Worm (Caenorhabditis elegans) whole organism, young adult: Measurements from ENCODE around the gene F01D5.8.
A peak's percentile ranks its signal among the peaks of the same experiment; 100 is the strongest.

Experiments used
- F55B11.4 ChIP-seq: sonication (generic microtip); optimal IDR thresholded peaks from 2 replicates; lab custom pipeline; 2016; ENCODE audit warnings: missing compliant biosample characterization, missing genetic modification characterization, borderline replicate concordance; ENCODE audit not compliant: insufficient read depth
- F57C9.4 ChIP-seq: sonication (generic microtip); optimal IDR thresholded peaks from 2 replicates; lab custom pipeline; 2017; ENCODE audit warnings: mild to moderate bottlenecking, missing genetic modification characterization, missing compliant biosample characterization
- K11D2.4 ChIP-seq: fragments of 200-800 bp; sonication (Bioruptor generic); IDR thresholded peaks from 2 replicates; pipeline ENCODE4 v1.3.6; 2022; ENCODE audit warnings: missing genetic modification reagents, missing genetic modification characterization, missing compliant biosample characterization
- K12H6.12 ChIP-seq: fragments of 200-800 bp; sonication (Bioruptor generic); optimal IDR thresholded peaks from 2 replicates; lab custom pipeline; 2018; ENCODE audit warnings: mild to moderate bottlenecking, missing genetic modification characterization, missing compliant biosample characterization
- Y53F4B.3 ChIP-seq: fragments of 200-800 bp; sonication (Bioruptor generic); IDR thresholded peaks from 2 replicates; pipeline ENCODE4 v1.3.6; 2022; ENCODE audit warnings: missing genetic modification reagents, missing genetic modification characterization, missing compliant biosample characterization
- Y56A3A.18 ChIP-seq: fragments of 200-800 bp; sonication (Bioruptor generic); IDR thresholded peaks from 2 replicates; pipeline ENCODE4 v1.3.6; 2022; ENCODE audit warnings: missing genetic modification reagents, missing genetic modification characterization, missing compliant biosample characterization
- Y79H2A.3 ChIP-seq: fragments of 200-800 bp; sonication (Bioruptor generic); conservative IDR thresholded peaks from 2 replicates; pipeline ENCODE4 v1.3.6; 2022; ENCODE audit warnings: missing genetic modification reagents, missing genetic modification characterization, missing compliant biosample characterization
- attf-3 ChIP-seq: fragments of 200-800 bp; sonication (Bioruptor generic); conservative IDR thresholded peaks from 2 replicates; pipeline ENCODE4 v1.3.6; 2022; ENCODE audit warnings: missing genetic modification reagents, missing genetic modification characterization, missing compliant biosample characterization
- ceh-27 ChIP-seq: fragments of 200-800 bp; sonication (Bioruptor generic); optimal IDR thresholded peaks from 2 replicates; lab custom pipeline; 2018; ENCODE audit warnings: mild to moderate bottlenecking, missing genetic modification characterization, moderate library complexity, missing compliant biosample characterization
- ceh-91 ChIP-seq: fragments of 200-800 bp; sonication (Bioruptor generic); IDR thresholded peaks from 2 replicates; pipeline ENCODE4 v1.3.6; 2022; ENCODE audit warnings: missing genetic modification reagents, missing genetic modification characterization, missing compliant biosample characterization
- chd-7 ChIP-seq: sonication (generic microtip); optimal IDR thresholded peaks from 2 replicates; lab custom pipeline; 2016; ENCODE audit warnings: mild to moderate bottlenecking, missing genetic modification characterization, moderate library complexity, missing compliant biosample characterization
- dox-1 ChIP-seq: fragments of 200-800 bp; sonication (Bioruptor generic); IDR thresholded peaks from 2 replicates; pipeline ENCODE4 v1.3.6; 2022; ENCODE audit warnings: missing genetic modification reagents, missing genetic modification characterization, missing compliant biosample characterization
- dpl-1 ChIP-seq: fragments of 150-350 bp; optimal IDR thresholded peaks from 2 replicates; lab custom pipeline; 2014; ENCODE audit warnings: missing biosample characterization, missing genetic modification reagents, missing genetic modification characterization
- egrh-3 ChIP-seq: fragments of 200-800 bp; sonication (Bioruptor generic); IDR thresholded peaks from 2 replicates; pipeline ENCODE4 v1.3.6; 2022; ENCODE audit warnings: missing genetic modification reagents, missing genetic modification characterization, missing compliant biosample characterization
- ekl-4 ChIP-seq: fragments of 200-800 bp; sonication (Bioruptor generic); IDR thresholded peaks from 2 replicates; pipeline ENCODE4 v1.3.6; 2022; ENCODE audit warnings: missing genetic modification reagents, missing genetic modification characterization, missing compliant biosample characterization
- hmg-1.2 ChIP-seq: fragments of 200-800 bp; sonication (Bioruptor generic); IDR thresholded peaks from 2 replicates; pipeline ENCODE4 v1.3.6; 2022; ENCODE audit warnings: missing genetic modification reagents, missing genetic modification characterization, missing compliant biosample characterization
- hsf-1 ChIP-seq: fragments of 200-800 bp; sonication (Bioruptor generic); IDR thresholded peaks from 2 replicates; pipeline ENCODE4 v1.3.6; 2022; ENCODE audit warnings: missing genetic modification reagents, missing genetic modification characterization, missing compliant biosample characterization
- let-607 ChIP-seq, 2 experiments: fragments of 200-800 bp in 1 of 2; sonication (Bioruptor generic) in 1 of 2; sonication (generic microtip) in 1 of 2; optimal IDR thresholded peaks; 2 replicates each; lab custom pipeline; 2016 to 2018; ENCODE audit warnings: mild to moderate bottlenecking in 2 of 2, missing compliant biosample characterization in 2 of 2, missing genetic modification characterization in 2 of 2, moderate library complexity in 2 of 2, missing genotype in 1 of 2
- lin-35 ChIP-seq, 3 experiments: fragments of 150-350 bp in 2 of 3; sonication (generic microtip) in 1 of 3; optimal IDR thresholded peaks; 2 replicates each; lab custom pipeline; 2014 to 2018; ENCODE audit warnings: missing biosample characterization in 3 of 3, missing genetic modification characterization in 3 of 3, missing genetic modification reagents in 3 of 3
- mcd-1 ChIP-seq: fragments of 200-800 bp; sonication (Bioruptor generic); IDR thresholded peaks from 2 replicates; pipeline ENCODE4 v1.3.6; 2022; ENCODE audit warnings: missing genetic modification reagents, missing genetic modification characterization, missing compliant biosample characterization
- mxl-1 ChIP-seq: sonication (generic microtip); optimal IDR thresholded peaks from 2 replicates; lab custom pipeline; 2016; ENCODE audit warnings: missing genetic modification characterization, missing compliant biosample characterization
- nfya-1 ChIP-seq: sonication (generic microtip); optimal IDR thresholded peaks from 2 replicates; lab custom pipeline; 2017; ENCODE audit warnings: antibody characterized with exemption, missing compliant biosample characterization, missing genetic modification characterization, borderline replicate concordance; ENCODE audit not compliant: insufficient read depth
- nfya-2 ChIP-seq: fragments of 200-800 bp; sonication (Bioruptor generic); IDR thresholded peaks from 2 replicates; pipeline ENCODE4 v1.3.6; 2022; ENCODE audit warnings: missing genetic modification reagents, missing genetic modification characterization, missing compliant biosample characterization
- nfyb-1 ChIP-seq: fragments of 200-800 bp; sonication (Bioruptor generic); IDR thresholded peaks from 2 replicates; pipeline ENCODE4 v1.3.6; 2022; ENCODE audit warnings: missing genetic modification reagents, missing genetic modification characterization, missing compliant biosample characterization
- nhr-120 ChIP-seq: fragments of 200-800 bp; sonication (Bioruptor generic); IDR thresholded peaks from 2 replicates; pipeline ENCODE4 v1.3.6; 2022; ENCODE audit warnings: missing genetic modification characterization, missing compliant biosample characterization
- nhr-27 ChIP-seq: fragments of 200-800 bp; sonication (Bioruptor generic); optimal IDR thresholded peaks from 2 replicates; lab custom pipeline; 2018; ENCODE audit warnings: mild to moderate bottlenecking, missing genetic modification characterization, moderate library complexity, missing compliant biosample characterization
- nhr-80 ChIP-seq: sonication (generic microtip); optimal IDR thresholded peaks from 2 replicates; lab custom pipeline; 2016; ENCODE audit warnings: missing genetic modification characterization, missing compliant biosample characterization
- pha-4 ChIP-seq: fragments of 150-350 bp; sonication (generic microtip); optimal IDR thresholded peaks from 2 replicates; lab custom pipeline; 2014; ENCODE audit warnings: missing biosample characterization, missing genetic modification reagents, missing genetic modification characterization
- rpc-1 ChIP-seq, 2 experiments: fragments of 150-350 bp in 1 of 2; sonication (generic microtip) in 1 of 2; optimal IDR thresholded peaks; 2 replicates each; lab custom pipeline; 2014 to 2018; ENCODE audit warnings: missing biosample characterization in 1 of 2, missing genetic modification characterization in 1 of 2, missing genetic modification reagents in 1 of 2, missing genotype in 1 of 2
- sea-2 ChIP-seq: fragments of 200-800 bp; sonication (Bioruptor generic); IDR thresholded peaks from 2 replicates; pipeline ENCODE4 v1.3.6; 2022; ENCODE audit warnings: missing genetic modification characterization, missing compliant biosample characterization
- snpc-4 ChIP-seq, 5 experiments: fragments of 150-350 bp in 1 of 5; sonication (generic microtip) in 4 of 5; optimal IDR thresholded peaks; 2 replicates each; lab custom pipeline; 2014 to 2018; ENCODE audit warnings: missing genetic modification characterization in 5 of 5, missing biosample characterization in 3 of 5, antibody characterized with exemption in 2 of 5, mild to moderate bottlenecking in 2 of 5, missing compliant biosample characterization in 2 of 5, missing genotype in 2 of 5, moderate library complexity in 2 of 5, missing genetic modification reagents in 1 of 5
- tbp1 ChIP-seq: fragments of 200-800 bp; sonication (Bioruptor generic); optimal IDR thresholded peaks from 2 replicates; lab custom pipeline; 2018; ENCODE audit warnings: mild to moderate bottlenecking, missing genetic modification characterization, missing compliant biosample characterization
- zim-3 ChIP-seq: sonication (generic microtip); optimal IDR thresholded peaks from 2 replicates; lab custom pipeline; 2017; ENCODE audit warnings: mild to moderate bottlenecking, missing genetic modification characterization, moderate library complexity, missing compliant biosample characterization

F01D5.8 gene

ce11 chrII:13976161-13976560, 34.3 kb upstream of the F01D5.8 start, which contains the start of gene Y39G8B.2 (continued):
- TF ChIP-seq mxl-1 (tag; lab: Kevin White, UChicago): no peak
- TF ChIP-seq ceh-27: peak; percentile 79
- TF ChIP-seq F57C9.4: no peak
- TF ChIP-seq tbp1 (GFP tag; lab: Kevin White, UChicago): peak; percentile 45
- TF ChIP-seq mcd-1 (GFP tag; lab: Robert Waterston, UW): peak; percentile 96
- TF ChIP-seq K12H6.12 (tag; lab: Kevin White, UChicago): peak; percentile 65
- TF ChIP-seq lin-35 (GFP tag; optimal IDR thresholded peaks at IDR 0.05; lab: Kevin White, UChicago): peak in 1 of 3 experiments; percentile 72
- TF ChIP-seq ceh-91 (GFP tag; lab: Robert Waterston, UW): no peak
- peak; percentile 74 for TF ChIP-seq nhr-80 (tag; lab: Kevin White, UChicago)
- 0 out of 2 replicates have a peak, but pooled peaks have one; percentile 26 for TF ChIP-seq attf-3 (GFP tag; lab: Robert Waterston, UW)
- peak; percentile 60 for TF ChIP-seq pha-4 (tag; lab: Kevin White, UChicago)
- TF ChIP-seq chd-7: peak; percentile 1
- TF ChIP-seq ekl-4 (GFP tag; lab: Robert Waterston, UW): peak; percentile 44; the same call in 1 of the 2 replicates
- peak; percentile 74 for TF ChIP-seq egrh-3 (GFP tag; lab: Robert Waterston, UW)
- TF ChIP-seq let-607 (tag; optimal IDR thresholded peaks at IDR 0.05; lab: Kevin White, UChicago): peak in 1 of 2 experiments; percentile 1
- peak; percentile 50; the same call in 1 of the 2 replicates for TF ChIP-seq K11D2.4
- TF ChIP-seq snpc-4 (GFP tag; optimal IDR thresholded peaks at IDR 0.05; lab: Kevin White, UChicago): no peak
- TF ChIP-seq snpc-4 (tag; optimal IDR thresholded peaks at IDR 0.05; lab: Kevin White, UChicago): peak in 1 of 4 experiments; percentile 74
- TF ChIP-seq hmg-1.2 (GFP tag; lab: Robert Waterston, UW): peak; percentile 72
- TF ChIP-seq zim-3: no peak
- TF ChIP-seq nhr-120 (GFP tag; lab: Robert Waterston, UW): no peak
- TF ChIP-seq dpl-1 (GFP tag; lab: Kevin White, UChicago): peak; percentile 41
- TF ChIP-seq, all 124 proteins: peak for 26

ce11 chrII:13977701-13978100, 32.8 kb upstream of the F01D5.8 start:
- TF ChIP-seq hsf-1: peak; percentile 93
- TF ChIP-seq rpc-1 (optimal IDR thresholded peaks at IDR 0.05; lab: Kevin White, UChicago): peak; percentile 31
- no peak for TF ChIP-seq rpc-1 (tag; optimal IDR thresholded peaks at IDR 0.05; lab: Kevin White, UChicago)
- no peak for TF ChIP-seq Y79H2A.3 (GFP tag; lab: Robert Waterston, UW)
- TF ChIP-seq F55B11.4 (tag; lab: Kevin White, UChicago): no peak
- TF ChIP-seq, all 124 proteins: peak for 2

ce11 chrII:13979833-13980513, 30.5 kb upstream of the F01D5.8 start, which contains the start of gene sre-48:
TSS of gene sre-48 (minus strand) at chrII:13979883.
- TF ChIP-seq rpc-1 (optimal IDR thresholded peaks at IDR 0.05; lab: Kevin White, UChicago) (no peak), rpc-1 (tag; optimal IDR thresholded peaks at IDR 0.05; lab: Kevin White, UChicago) (no peak), Y53F4B.3 (GFP tag; lab: Robert Waterston, UW) (no peak), Y79H2A.3 (GFP tag; lab: Robert Waterston, UW) (no peak), nfya-1 (no peak), sea-2 (GFP tag; lab: Robert Waterston, UW) (no peak), nfya-2 (GFP tag; lab: Robert Waterston, UW) (no peak), nfyb-1 (no peak), nhr-27 (tag; lab: Kevin White, UChicago) (no peak), dox-1 (GFP tag; lab: Robert Waterston, UW) (no peak), Y56A3A.18 (GFP tag; lab: Robert Waterston, UW) (no peak)
